Fruit fly (Drosophila melanogaster) Kc167 (cell line): ENCODE data around the gene CG18273.
"Not testable (repeated sequence)": the region's sequence is repeated elsewhere in the genome, so short reads cannot be mapped to it uniquely, and the experiment has no call there.

Experiments
- Myc ChIP-seq: fragments of >200 bp; optimal IDR thresholded peaks from 2 replicates; lab custom pipeline; 2017; ENCODE audit warnings: missing external identifiers
- Sin3A ChIP-seq: fragments of >200 bp; optimal IDR thresholded peaks from 2 replicates; lab custom pipeline; 2018; ENCODE audit warnings: missing external identifiers
- h ChIP-seq: fragments of >200 bp; optimal IDR thresholded peaks from 3 replicates; lab custom pipeline; 2018; ENCODE audit warnings: missing external identifiers
- insv ChIP-seq: fragments of >200 bp; optimal IDR thresholded peaks from 3 replicates; lab custom pipeline; 2018; ENCODE audit warnings: missing external identifiers
- psq ChIP-seq: fragments of >200 bp; optimal IDR thresholded peaks from 2 replicates; lab custom pipeline; 2017; ENCODE audit warnings: missing external identifiers
- ttk ChIP-seq: sonication (Bioruptor generic); optimal IDR thresholded peaks from 2 replicates; lab custom pipeline; 2017; ENCODE audit warnings: missing external identifiers

CG18273 gene

dm6 chrX:481642-482041, 5.7 kb downstream of the CG18273 start, which contains the start of gene CG3176:
CG3176 (plus strand) TSS chrX:481862.
- not testable (repeated sequence) for TF ChIP-seq psq (lab: Kevin White, UChicago); Sin3A (lab: Kevin White, UChicago); h

dm6 chrX:478766-479165, 8.6 kb downstream of the CG18273 start, which contains the start of gene CG32817:
CG32817 (plus strand) TSS chrX:479066.
- no peak for TF ChIP-seq insv (lab: Kevin White, UChicago)
- no peak for TF ChIP-seq Myc (lab: Kevin White, UChicago)
- TF ChIP-seq Sin3A (lab: Kevin White, UChicago) = no peak
- no peak for TF ChIP-seq ttk (lab: Kevin White, UChicago)
- TF ChIP-seq psq (lab: Kevin White, UChicago) = no peak
- no peak for TF ChIP-seq h

dm6 chrX:476230-477143, 10.9 kb downstream of the CG18273 start, which contains the start of the genes ebo and CG13373:
ebo (minus strand) TSS chrX:476579.
CG13373 (plus strand) TSS chrX:476984.
- TF ChIP-seq psq (lab: Kevin White, UChicago) (no peak), Sin3A (lab: Kevin White, UChicago) (no peak), Myc (lab: Kevin White, UChicago) (no peak), ttk (lab: Kevin White, UChicago) (no peak), insv (lab: Kevin White, UChicago) (no peak), h (no peak)

- TF ChIP-seq ttk (lab: Kevin White, UChicago) (no peak), Sin3A (lab: Kevin White, UChicago) (no peak), Myc (lab: Kevin White, UChicago) (no peak), h (no peak), psq (lab: Kevin White, UChicago) (no peak), insv (lab: Kevin White, UChicago) (no peak)
These were observed 16.8 kb downstream of the CG18273 start, which contains the start of gene CG32816 for dm6 chrX:470626-471025. CG32816 (minus strand) TSS chrX:470726.

- TF ChIP-seq Sin3A (lab: Kevin White, UChicago) (no peak), Myc (lab: Kevin White, UChicago) (no peak), insv (lab: Kevin White, UChicago) (no peak), psq (lab: Kevin White, UChicago) (no peak), ttk (lab: Kevin White, UChicago) (no peak), h (no peak)
These were observed 18.1 kb downstream of the CG18273 start, which contains the start of gene Cyp4g1 for dm6 chrX:469235-469634. Cyp4g1 (minus strand) TSS chrX:469335.

- TF ChIP-seq Sin3A (lab: Kevin White, UChicago) (no peak), insv (lab: Kevin White, UChicago) (no peak), Myc (lab: Kevin White, UChicago) (no peak), ttk (lab: Kevin White, UChicago) (no peak), psq (lab: Kevin White, UChicago) (no peak), h (no peak)
These were observed 23.4 kb downstream of the CG18273 start for dm6 chrX:463934-464333.

dm6 chrX:460447-460846, 26.9 kb downstream of the CG18273 start, which contains the start of gene ase:
ase (plus strand) TSS chrX:460747.
- no peak for TF ChIP-seq Sin3A (lab: Kevin White, UChicago)
- no peak for TF ChIP-seq insv (lab: Kevin White, UChicago)

dm6 chrX:457803-458202, 29.6 kb downstream of the CG18273 start:
- TF ChIP-seq insv (lab: Kevin White, UChicago) = no peak
- TF ChIP-seq Myc (lab: Kevin White, UChicago) = no peak

dm6 chrX:456959-457358, 30.4 kb downstream of the CG18273 start:
- TF ChIP-seq ttk (lab: Kevin White, UChicago) (no peak), h (no peak), psq (lab: Kevin White, UChicago) (no peak)

- no peak for TF ChIP-seq h
- TF ChIP-seq Sin3A (lab: Kevin White, UChicago) = no peak
- TF ChIP-seq Myc (lab: Kevin White, UChicago) = no peak
- TF ChIP-seq insv (lab: Kevin White, UChicago) = no peak
- no peak for TF ChIP-seq psq (lab: Kevin White, UChicago)
- TF ChIP-seq ttk (lab: Kevin White, UChicago) = no peak
These were observed 34.7 kb downstream of the CG18273 start for dm6 chrX:452716-453115.

dm6 chrX:448978-449377, 38.4 kb downstream of the CG18273 start:
- TF ChIP-seq insv (lab: Kevin White, UChicago) (no peak), Myc (lab: Kevin White, UChicago) (no peak), ttk (lab: Kevin White, UChicago) (no peak), Sin3A (lab: Kevin White, UChicago) (no peak), psq (lab: Kevin White, UChicago) (no peak), h (no peak)

dm6 chrX:448270-448669, 39.1 kb downstream of the CG18273 start:
- TF ChIP-seq psq (lab: Kevin White, UChicago) (no peak), ttk (lab: Kevin White, UChicago) (no peak)
